Fruit fly (Drosophila melanogaster) whole organism, pupa: ENCODE measurements around the gene CG15343.
A peak's percentile ranks its signal among the peaks of the same experiment; 100 is the strongest.

ENCODE experiments used
- CG8159 ChIP-seq: fragments of 200-800 bp; sonication (Bioruptor generic); optimal IDR thresholded peaks from 3 replicates; lab custom pipeline; 2018; ENCODE audit warnings: missing biosample characterization, mild to moderate bottlenecking, missing genetic modification characterization, moderate library complexity
- Ets98B ChIP-seq: fragments of 200-800 bp; sonication (Bioruptor generic); IDR thresholded peaks from 2 replicates; pipeline ENCODE4 v1.3.6; 2022; ENCODE audit warnings: missing biosample characterization, missing genetic modification characterization
- Snoo ChIP-seq: fragments of 200-800 bp; sonication (Bioruptor generic); optimal IDR thresholded peaks from 3 replicates; lab custom pipeline; 2017; ENCODE audit warnings: missing biosample characterization, mild to moderate bottlenecking, missing genetic modification characterization, inconsistent platforms
- gl ChIP-seq: fragments of 200-800 bp; sonication (Bioruptor generic); optimal IDR thresholded peaks from 2 replicates; lab custom pipeline; 2018; ENCODE audit warnings: missing biosample characterization, mild to moderate bottlenecking, missing genetic modification characterization

DNA sequence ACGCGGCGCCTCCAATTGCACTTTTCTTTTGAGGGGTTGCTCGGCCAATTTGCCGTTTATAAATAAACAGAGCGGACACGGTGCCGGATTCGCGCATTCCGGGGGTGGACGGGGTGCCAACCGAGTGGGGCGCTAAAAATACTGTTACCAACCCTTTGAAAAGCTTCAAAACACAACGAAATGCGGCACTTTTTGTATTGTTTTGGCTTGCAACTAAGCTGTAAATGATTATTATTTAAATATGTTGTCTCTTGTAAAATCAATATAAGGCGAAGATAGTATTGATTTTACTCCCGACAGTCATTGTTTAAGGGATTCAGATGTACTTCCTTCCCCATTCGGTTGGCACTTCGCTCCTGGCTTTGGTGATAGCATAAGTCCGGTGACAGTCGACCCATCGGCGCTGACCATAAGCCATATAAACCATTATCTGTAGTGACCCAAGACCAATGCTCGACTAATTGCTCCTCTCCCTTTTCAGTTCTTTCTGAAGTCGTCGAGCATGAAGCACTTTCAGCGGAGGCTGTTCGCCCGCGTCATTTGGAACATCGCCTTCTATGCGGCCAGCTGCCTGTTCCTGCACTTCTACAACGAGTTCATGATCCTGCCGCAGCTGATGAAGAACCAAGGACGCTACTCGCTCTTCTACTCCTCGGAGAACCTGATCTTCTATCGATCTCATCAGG lies at the start of gene CG15343:
- TF ChIP-seq CG8159 (tag; lab: Kevin White, UChicago), result peak; percentile 58
- peak; percentile 19; the same call in 1 of the 2 replicates for TF ChIP-seq Ets98B (GFP tag; lab: Robert Waterston, UW)
- no peak for TF ChIP-seq gl (tag; lab: Kevin White, UChicago)
- peak; percentile 44 for TF ChIP-seq Snoo (tag; lab: Kevin White, UChicago)
